Worm (Caenorhabditis elegans): ENCODE data around the gene C29F9.8.
"Not testable (repeated sequence)": the region's sequence is repeated elsewhere in the genome, so short reads cannot be mapped to it uniquely, and the experiment has no call there.

Gene C29F9.8

DNA sequence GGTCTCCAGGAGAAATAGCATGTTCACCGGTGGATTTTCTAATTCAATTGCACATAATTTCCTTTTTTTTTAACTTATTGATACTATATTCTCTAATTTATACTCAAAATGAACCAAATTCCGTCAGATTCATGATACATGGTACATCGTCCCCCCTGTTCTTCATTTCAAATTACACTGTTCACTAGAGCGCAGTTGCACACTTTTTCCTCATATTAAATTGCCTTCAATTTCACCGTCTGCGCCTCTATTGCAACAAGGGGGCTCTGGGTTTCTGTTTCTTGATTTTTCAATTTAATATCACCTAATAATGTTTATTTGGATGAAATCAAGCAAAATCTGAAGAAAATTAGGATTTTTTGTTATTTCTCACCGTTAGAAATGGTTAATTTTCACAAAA lies 34.7 kb upstream of the C29F9.8 start:
- peak; percentile 31 for TF ChIP-seq F13C5.2 (tag; optimal IDR thresholded peaks at IDR 0.05)
- no peak for TF ChIP-seq tbx-11 (GFP tag; IDR thresholded peaks at IDR 0.05)
- TF ChIP-seq hmbx-1 (tag; optimal IDR thresholded peaks at IDR 0.05), result no peak

- TF ChIP-seq F13C5.2 (tag; optimal IDR thresholded peaks at IDR 0.05) (no peak), scrt-1 (GFP tag; IDR thresholded peaks at IDR 0.05) (no peak), ets-7 (tag; optimal IDR thresholded peaks at IDR 0.05) (no peak), pes-1 (GFP tag; IDR thresholded peaks at IDR 0.05) (no peak), ama-1 (optimal IDR thresholded peaks at IDR 0.05) (no peak), aly-1 (tag; optimal IDR thresholded peaks at IDR 0.05) (no peak), sea-1 (GFP tag; conservative IDR thresholded peaks at IDR 0.05) (no peak)
These were observed 33.7 kb upstream of the C29F9.8 start, which contains the start of the genes nhr-280 and C29F9.2 for ce11 chrIII:130650-131049. Gene nhr-280 (minus strand): TSS chrIII:130750. Gene C29F9.2 (plus strand): TSS chrIII:130947.

DNA sequence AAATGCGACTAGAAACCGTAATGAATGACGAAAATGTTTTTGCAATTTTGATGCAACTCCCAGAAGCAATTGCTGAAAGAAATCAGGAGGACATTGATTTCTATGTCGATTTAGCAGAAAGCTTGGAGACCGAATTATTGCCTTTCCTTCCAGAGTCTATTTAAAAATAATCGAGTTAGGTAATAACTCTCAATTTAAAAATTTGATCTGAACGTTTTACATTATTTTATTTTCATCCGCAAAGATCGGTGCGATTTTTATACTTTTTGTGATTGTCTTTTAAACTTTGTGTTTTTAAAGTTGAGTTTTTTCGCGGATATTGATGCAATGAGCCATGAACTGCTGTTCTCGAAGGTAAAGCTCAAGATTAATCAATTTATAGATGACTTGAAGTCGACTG lies 27.6 kb upstream of the C29F9.8 start, which contains the start of gene pals-23:
pals-23 (plus strand) TSS at position 301 of the 400 bp plus-strand sequence.
- TF ChIP-seq ama-1 (optimal IDR thresholded peaks at IDR 0.05) (no peak), scrt-1 (GFP tag; IDR thresholded peaks at IDR 0.05) (no peak), B0310.2 (tag; optimal IDR thresholded peaks at IDR 0.05) (no peak)

DNA sequence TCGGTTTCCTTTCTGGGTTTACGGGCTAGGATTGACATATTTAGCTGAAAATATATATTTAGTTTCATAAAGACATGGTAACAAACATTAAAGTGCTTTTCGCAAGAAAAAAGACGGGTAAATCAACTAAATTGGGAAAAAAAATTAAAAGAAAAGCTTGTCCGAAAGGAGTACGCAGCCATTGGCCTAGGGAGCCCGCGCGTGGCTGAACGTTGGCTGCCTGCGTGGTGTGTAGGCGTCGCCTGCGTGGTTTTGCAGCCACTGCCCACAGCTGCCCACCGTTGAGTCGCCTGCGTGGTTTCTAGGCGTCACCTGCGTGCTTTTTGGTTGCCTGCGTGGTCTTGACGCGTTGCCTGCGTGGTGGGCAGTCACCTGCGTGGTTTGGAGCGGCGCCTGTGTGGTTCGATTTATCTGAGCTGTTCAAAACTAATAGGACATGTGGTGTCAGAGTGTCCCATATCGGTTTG lies 25.1 kb upstream of the C29F9.8 start, which contains the start of gene C29F9.12:
C29F9.12 (minus strand) TSS at position 51 of the 467 bp plus-strand sequence.
- not testable (repeated sequence) for TF ChIP-seq hmbx-1 (tag; optimal IDR thresholded peaks at IDR 0.05); F13C5.2 (tag; optimal IDR thresholded peaks at IDR 0.05); hmg-4 (GFP tag; optimal IDR thresholded peaks at IDR 0.05)

- no peak for TF ChIP-seq flt-1 (GFP tag; IDR thresholded peaks at IDR 0.05)
- TF ChIP-seq ama-1 (optimal IDR thresholded peaks at IDR 0.05), result no peak
- no peak for TF ChIP-seq tbx-37 (GFP tag; conservative IDR thresholded peaks at IDR 0.05)
- TF ChIP-seq B0310.2 (tag; optimal IDR thresholded peaks at IDR 0.05), result no peak
- TF ChIP-seq tbx-11 (GFP tag; IDR thresholded peaks at IDR 0.05), result no peak
- TF ChIP-seq hmg-4 (GFP tag; optimal IDR thresholded peaks at IDR 0.05), result no peak
- no peak for TF ChIP-seq ets-7 (tag; optimal IDR thresholded peaks at IDR 0.05)
- TF ChIP-seq tra-4 (tag; optimal IDR thresholded peaks at IDR 0.05), result no peak
- TF ChIP-seq sea-1 (GFP tag; conservative IDR thresholded peaks at IDR 0.05), result no peak
- no peak for TF ChIP-seq ceh-36 (tag; optimal IDR thresholded peaks at IDR 0.05)
- no peak for TF ChIP-seq scrt-1 (GFP tag; IDR thresholded peaks at IDR 0.05)
- no peak for TF ChIP-seq ceh-13 (GFP tag; optimal IDR thresholded peaks at IDR 0.05)
- TF ChIP-seq hmbx-1 (tag; optimal IDR thresholded peaks at IDR 0.05), result no peak
- TF ChIP-seq pes-1 (GFP tag; IDR thresholded peaks at IDR 0.05), result no peak
- no peak for TF ChIP-seq F13C5.2 (tag; optimal IDR thresholded peaks at IDR 0.05)
- TF ChIP-seq hnd-1 (tag; optimal IDR thresholded peaks at IDR 0.05), result no peak
- TF ChIP-seq aly-1 (tag; optimal IDR thresholded peaks at IDR 0.05), result no peak
These were observed 23.3 kb upstream of the C29F9.8 start, which contains the start of gene pals-24 for ce11 chrIII:120199-120598. Gene pals-24 (plus strand): TSS chrIII:120435.

DNA sequence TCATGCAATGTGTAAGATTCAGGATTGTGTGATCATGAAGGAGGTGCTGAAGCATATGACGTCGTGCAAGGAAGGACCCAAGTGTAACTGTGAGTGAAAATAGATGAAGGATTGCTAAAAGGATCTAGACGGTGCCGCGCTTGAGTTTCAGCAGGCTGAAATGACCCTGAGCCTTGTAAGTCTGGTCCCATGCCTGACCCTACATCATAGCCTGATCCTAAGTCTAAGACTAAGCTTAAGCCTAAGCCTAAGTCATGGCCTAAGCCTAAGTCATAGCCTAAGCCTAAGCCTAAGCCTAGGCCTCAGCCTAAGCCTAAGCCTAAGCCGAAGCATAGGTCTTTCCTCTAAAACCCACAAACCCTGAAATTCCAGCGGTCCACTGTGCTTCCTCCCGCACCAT lies 20.9 kb upstream of the C29F9.8 start:
- no peak for TF ChIP-seq sea-1 (GFP tag; conservative IDR thresholded peaks at IDR 0.05)
- no peak for TF ChIP-seq hnd-1 (tag; optimal IDR thresholded peaks at IDR 0.05)
- TF ChIP-seq ceh-36 (tag; optimal IDR thresholded peaks at IDR 0.05), result peak; percentile 45
- TF ChIP-seq hmbx-1 (tag; optimal IDR thresholded peaks at IDR 0.05), result no peak
- no peak for TF ChIP-seq tbx-37 (GFP tag; conservative IDR thresholded peaks at IDR 0.05)

DNA sequence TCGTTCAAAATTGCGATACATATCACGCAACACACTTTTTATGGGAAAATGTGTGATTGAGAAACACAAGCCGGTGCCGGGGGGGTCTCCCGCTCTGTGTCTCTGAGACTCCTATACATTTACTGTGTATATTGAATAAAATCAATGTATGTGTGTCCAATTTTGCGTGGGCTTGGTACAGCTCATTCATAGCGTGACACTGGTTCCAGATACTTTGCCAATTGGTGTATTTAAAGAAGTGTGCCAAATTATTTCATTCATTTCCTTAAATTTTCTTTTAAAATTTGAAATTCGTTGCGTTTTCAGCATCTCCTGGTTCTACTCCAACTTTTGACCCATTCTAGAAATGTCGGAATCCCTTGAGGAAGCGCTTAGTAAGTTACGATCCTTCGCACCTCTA lies 20.3 kb upstream of the C29F9.8 start, which contains the start of gene C29F9.5:
C29F9.5 (plus strand) TSS at position 301 of the 400 bp plus-strand sequence.
- no peak for TF ChIP-seq flt-1 (GFP tag; IDR thresholded peaks at IDR 0.05)
- no peak for TF ChIP-seq ama-1 (optimal IDR thresholded peaks at IDR 0.05)
- TF ChIP-seq hmbx-1 (tag; optimal IDR thresholded peaks at IDR 0.05), result no peak
- no peak for TF ChIP-seq ceh-36 (tag; optimal IDR thresholded peaks at IDR 0.05)
- TF ChIP-seq pes-1 (GFP tag; IDR thresholded peaks at IDR 0.05), result no peak
- no peak for TF ChIP-seq hmg-4 (GFP tag; optimal IDR thresholded peaks at IDR 0.05)
- no peak for TF ChIP-seq hnd-1 (tag; optimal IDR thresholded peaks at IDR 0.05)
- TF ChIP-seq ceh-13 (GFP tag; optimal IDR thresholded peaks at IDR 0.05), result no peak
- TF ChIP-seq aly-1 (tag; optimal IDR thresholded peaks at IDR 0.05), result no peak
- no peak for TF ChIP-seq F13C5.2 (tag; optimal IDR thresholded peaks at IDR 0.05)
- TF ChIP-seq tra-4 (tag; optimal IDR thresholded peaks at IDR 0.05), result no peak
- TF ChIP-seq ets-7 (tag; optimal IDR thresholded peaks at IDR 0.05), result no peak
- no peak for TF ChIP-seq tbx-11 (GFP tag; IDR thresholded peaks at IDR 0.05)
- TF ChIP-seq tbx-37 (GFP tag; conservative IDR thresholded peaks at IDR 0.05), result no peak
- TF ChIP-seq scrt-1 (GFP tag; IDR thresholded peaks at IDR 0.05), result no peak
- no peak for TF ChIP-seq B0310.2 (tag; optimal IDR thresholded peaks at IDR 0.05)
- no peak for TF ChIP-seq sea-1 (GFP tag; conservative IDR thresholded peaks at IDR 0.05)

- TF ChIP-seq tbx-11 (GFP tag; IDR thresholded peaks at IDR 0.05) (no peak), ets-7 (tag; optimal IDR thresholded peaks at IDR 0.05) (no peak), flt-1 (GFP tag; IDR thresholded peaks at IDR 0.05) (no peak)
These were observed 17.7 kb upstream of the C29F9.8 start, which contains the start of gene C29F9.6 for ce11 chrIII:114603-115002. Gene C29F9.6 (plus strand): TSS chrIII:114903.

- TF ChIP-seq hnd-1 (tag; optimal IDR thresholded peaks at IDR 0.05); aly-1 (tag; optimal IDR thresholded peaks at IDR 0.05); hmg-4 (GFP tag; optimal IDR thresholded peaks at IDR 0.05): not testable (repeated sequence)
These were observed 1.9 kb upstream of the C29F9.8 start, which contains the start of gene C29F9.9 for ce11 chrIII:98822-99221. Gene C29F9.9 (minus strand): TSS chrIII:98922.
